Fruit fly (Drosophila melanogaster) whole organism, embryonic: ENCODE measurements around the gene CG31948.

Experiments
- ATbp ChIP-seq: fragments of 200-800 bp; sonication (Bioruptor generic); optimal IDR thresholded peaks from 2 replicates; lab custom pipeline; 2017; ENCODE audit warnings: missing biosample characterization, mild to moderate bottlenecking, missing genetic modification characterization, missing genetic modification reagents
- Awh ChIP-seq: fragments of 200-800 bp; sonication (Bioruptor generic); IDR thresholded peaks from 2 replicates; pipeline ENCODE4, ENCODE4 v1.3.6; 2022; ENCODE audit warnings: missing biosample characterization, missing genetic modification characterization
- BEAF-32 ChIP-seq: fragments of 200-800 bp; sonication (Bioruptor generic); optimal IDR thresholded peaks from 3 replicates; lab custom pipeline; 2017; ENCODE audit warnings: missing biosample characterization, missing genetic modification characterization, mild to moderate bottlenecking, moderate library complexity, missing genetic modification reagents
- BtbVII ChIP-seq: fragments of 200-800 bp; sonication (Bioruptor generic); optimal IDR thresholded peaks from 3 replicates; lab custom pipeline; 2017; ENCODE audit warnings: missing biosample characterization, mild to moderate bottlenecking, missing genetic modification characterization
- CG10147 ChIP-seq: fragments of 200-800 bp; sonication (Bioruptor generic); optimal IDR thresholded peaks from 2 replicates; lab custom pipeline; 2019; ENCODE audit warnings: missing biosample characterization, mild to moderate bottlenecking, missing genetic modification characterization, moderate library complexity
- CG10267 ChIP-seq: fragments of 200-800 bp; sonication (Bioruptor generic); optimal IDR thresholded peaks from 2 replicates; lab custom pipeline; 2018; ENCODE audit warnings: missing biosample characterization, mild to moderate bottlenecking, missing genetic modification characterization, moderate library complexity
- CG10274 ChIP-seq: fragments of 200-800 bp; sonication (Bioruptor generic); optimal IDR thresholded peaks from 3 replicates; lab custom pipeline; 2017; ENCODE audit warnings: missing biosample characterization, mild to moderate bottlenecking, missing genetic modification characterization
- CG10366 ChIP-seq: fragments of 200-800 bp; sonication (Bioruptor generic); IDR thresholded peaks from 2 replicates; pipeline ENCODE4 v1.3.6; 2022; ENCODE audit warnings: missing biosample characterization, missing genetic modification characterization
- CG12219 ChIP-seq: fragments of 200-800 bp; sonication (Bioruptor generic); optimal IDR thresholded peaks from 3 replicates; lab custom pipeline; 2018; ENCODE audit warnings: missing biosample characterization, mild to moderate bottlenecking, missing genetic modification characterization
- CG13287 ChIP-seq: fragments of 200-800 bp; sonication (Bioruptor generic); IDR thresholded peaks from 2 replicates; pipeline ENCODE4 v1.3.6; 2022; ENCODE audit warnings: missing biosample characterization, missing genetic modification characterization; ENCODE audit not compliant: partially characterized antibody
- CG14014 ChIP-seq: fragments of 200-800 bp; sonication (Bioruptor generic); IDR thresholded peaks from 2 replicates; pipeline ENCODE4 v1.3.6; 2022; ENCODE audit warnings: missing biosample characterization, missing genetic modification characterization
- CG14441 ChIP-seq: fragments of 200-800 bp; sonication (Bioruptor generic); IDR thresholded peaks from 2 replicates; pipeline ENCODE4 v1.3.6; 2022; ENCODE audit warnings: missing biosample characterization, missing genetic modification characterization
- CG15479 ChIP-seq: fragments of 200-800 bp; sonication (Bioruptor generic); optimal IDR thresholded peaks from 3 replicates; lab custom pipeline; 2019; ENCODE audit warnings: missing biosample characterization, mild to moderate bottlenecking, missing genetic modification characterization, moderate library complexity
- CG1602 ChIP-seq: fragments of 200-800 bp; sonication (Bioruptor generic); optimal IDR thresholded peaks from 3 replicates; lab custom pipeline; 2016; ENCODE audit warnings: missing biosample characterization, missing genetic modification characterization
- CG16813 ChIP-seq: fragments of 200-800 bp; sonication (Bioruptor generic); IDR thresholded peaks from 3 replicates; pipeline ENCODE4 v1.3.6; 2022; ENCODE audit warnings: missing biosample characterization, missing genetic modification characterization; ENCODE audit not compliant: partially characterized antibody
- CG16863 ChIP-seq: fragments of 200-800 bp; sonication (Bioruptor generic); optimal IDR thresholded peaks from 3 replicates; lab custom pipeline; 2016; ENCODE audit warnings: missing biosample characterization, missing genetic modification characterization
- CG18764 ChIP-seq: fragments of 200-800 bp; sonication (Bioruptor generic); optimal IDR thresholded peaks from 3 replicates; lab custom pipeline; 2016; ENCODE audit warnings: missing biosample characterization, missing genetic modification characterization
- CG3281 ChIP-seq: fragments of 200-800 bp; sonication (Bioruptor generic); optimal IDR thresholded peaks from 3 replicates; lab custom pipeline; 2017; ENCODE audit warnings: missing biosample characterization, mild to moderate bottlenecking, missing genetic modification characterization
- CG33557 ChIP-seq: fragments of 200-800 bp; sonication (Bioruptor generic); optimal IDR thresholded peaks from 2 replicates; lab custom pipeline; 2019; ENCODE audit warnings: missing biosample characterization, mild to moderate bottlenecking, missing genetic modification characterization, moderate library complexity
- CG4282 ChIP-seq: fragments of 200-800 bp; sonication (Bioruptor generic); optimal IDR thresholded peaks from 2 replicates; lab custom pipeline; 2016; ENCODE audit warnings: missing biosample characterization, missing genetic modification characterization
- CG43689 ChIP-seq: fragments of 200-800 bp; sonication (Bioruptor generic); IDR thresholded peaks from 2 replicates; pipeline ENCODE4 v1.3.6; 2022; ENCODE audit warnings: missing biosample characterization, missing genetic modification characterization
- CG4820 ChIP-seq: fragments of 200-800 bp; sonication (Bioruptor generic); optimal IDR thresholded peaks from 3 replicates; lab custom pipeline; 2016; ENCODE audit warnings: missing biosample characterization, missing genetic modification characterization
- CG9797 ChIP-seq: fragments of 200-800 bp; sonication (Bioruptor generic); optimal IDR thresholded peaks from 3 replicates; lab custom pipeline; 2018; ENCODE audit warnings: missing biosample characterization, mild to moderate bottlenecking, missing genetic modification characterization
- CkIIα-i1 ChIP-seq: fragments of 200-800 bp; sonication (Bioruptor generic); IDR thresholded peaks from 2 replicates; pipeline ENCODE4 v1.3.6; 2022; ENCODE audit warnings: missing biosample characterization, missing genetic modification characterization
- HLH4C ChIP-seq: fragments of 200-800 bp; sonication (Bioruptor generic); IDR thresholded peaks from 3 replicates; pipeline ENCODE4 v1.3.6; 2022; ENCODE audit warnings: missing biosample characterization, missing genetic modification characterization; ENCODE audit not compliant: partially characterized antibody
- HLHmδ ChIP-seq: fragments of 200-800 bp; sonication (Bioruptor generic); optimal IDR thresholded peaks from 2 replicates; lab custom pipeline; 2018; ENCODE audit warnings: missing biosample characterization, mild to moderate bottlenecking, missing genetic modification characterization, moderate library complexity
- Pdp1 ChIP-seq, 2 experiments: fragments of 200-800 bp; sonication (Bioruptor generic); optimal IDR thresholded peaks; 3 replicates each; lab custom pipeline; 2016; ENCODE audit warnings: missing biosample characterization in 2 of 2, missing genetic modification characterization in 2 of 2, mild to moderate bottlenecking in 1 of 2, moderate library complexity in 1 of 2
- Ptx1 ChIP-seq: fragments of 200-800 bp; sonication (Bioruptor generic); IDR thresholded peaks from 2 replicates; pipeline ENCODE4 v1.3.6; 2022; ENCODE audit warnings: missing biosample characterization, missing genetic modification characterization
- ara ChIP-seq: fragments of 200-800 bp; sonication (Bioruptor generic); IDR thresholded peaks from 2 replicates; pipeline ENCODE4 v1.3.6; 2022; ENCODE audit warnings: missing biosample characterization, missing genetic modification characterization
- croc ChIP-seq: fragments of 200-800 bp; sonication (Bioruptor generic); conservative IDR thresholded peaks from 3 replicates; pipeline ENCODE4 v1.3.6; 2022; ENCODE audit warnings: missing biosample characterization, missing genetic modification characterization
- ems ChIP-seq: fragments of 200-800 bp; sonication (Bioruptor generic); optimal IDR thresholded peaks from 3 replicates; lab custom pipeline; 2016; ENCODE audit warnings: missing biosample characterization, missing genetic modification characterization
- ham ChIP-seq: fragments of 200-800 bp; sonication (Bioruptor generic); IDR thresholded peaks from 2 replicates; pipeline ENCODE4 v1.3.6; 2022; ENCODE audit warnings: missing biosample characterization, missing genetic modification characterization
- jing ChIP-seq: fragments of 200-800 bp; sonication (Bioruptor generic); optimal IDR thresholded peaks from 2 replicates; lab custom pipeline; 2018; ENCODE audit warnings: missing biosample characterization, mild to moderate bottlenecking, missing genetic modification characterization
- lilli ChIP-seq: fragments of 200-800 bp; sonication (Bioruptor generic); optimal IDR thresholded peaks from 3 replicates; lab custom pipeline; 2016; ENCODE audit warnings: missing biosample characterization, missing genetic modification characterization
- lov ChIP-seq, 2 experiments: fragments of 200-800 bp in 1 of 2; fragments of >200 bp in 1 of 2; sonication (Bioruptor generic) in 1 of 2; IDR thresholded peaks in 1 of 2; optimal IDR thresholded peaks in 1 of 2; 2 replicates in 1 of 2; 3 replicates in 1 of 2; pipeline versions ENCODE4 v1.3.6 to Lab custom; 2017 to 2022; ENCODE audit warnings: missing biosample characterization in 1 of 2, missing genetic modification characterization in 1 of 2
- odd ChIP-seq: fragments of 200-800 bp; sonication (Bioruptor generic); optimal IDR thresholded peaks from 2 replicates; lab custom pipeline; 2017; ENCODE audit warnings: missing biosample characterization, mild to moderate bottlenecking, missing genetic modification characterization
- org-1 ChIP-seq: fragments of 200-800 bp; sonication (Bioruptor generic); optimal IDR thresholded peaks from 2 replicates; lab custom pipeline; 2017; ENCODE audit warnings: missing biosample characterization, missing genetic modification characterization
- phol ChIP-seq: fragments of 200-800 bp; sonication (Bioruptor generic); optimal IDR thresholded peaks from 3 replicates; lab custom pipeline; 2018; ENCODE audit warnings: missing biosample characterization, mild to moderate bottlenecking, missing genetic modification characterization, moderate library complexity
- prd ChIP-seq, 3 experiments: fragments of >200 bp in 2 of 3; fragments of 200-800 bp in 1 of 3; sonication (Bioruptor generic) in 1 of 3; optimal IDR thresholded peaks in 2 of 3; IDR thresholded peaks in 1 of 3; 2 replicates in 2 of 3; 3 replicates in 1 of 3; pipeline versions ENCODE4 v1.3.6 to Lab custom; 2017 to 2022; ENCODE audit warnings: missing biosample characterization in 1 of 3, missing genetic modification characterization in 1 of 3
- scrt ChIP-seq: fragments of 200-800 bp; sonication (Bioruptor generic); optimal IDR thresholded peaks from 2 replicates; lab custom pipeline; 2018; ENCODE audit warnings: missing biosample characterization, mild to moderate bottlenecking, missing genetic modification characterization, moderate library complexity
- sima ChIP-seq: fragments of 200-800 bp; sonication (Bioruptor generic); optimal IDR thresholded peaks from 2 replicates; lab custom pipeline; 2016; ENCODE audit warnings: missing biosample characterization, missing genetic modification characterization
- sisA ChIP-seq: fragments of 200-800 bp; sonication (Bioruptor generic); IDR thresholded peaks from 2 replicates; pipeline ENCODE4 v1.3.6; 2022; ENCODE audit warnings: missing biosample characterization, missing genetic modification characterization
- slbo ChIP-seq: fragments of 200-800 bp; sonication (Bioruptor generic); IDR thresholded peaks from 2 replicates; pipeline ENCODE4 v1.3.6; 2022; ENCODE audit warnings: missing biosample characterization, missing genetic modification characterization
- ssp ChIP-seq: fragments of 200-800 bp; sonication (Bioruptor generic); IDR thresholded peaks from 2 replicates; pipeline ENCODE4 v1.3.6; 2022; ENCODE audit warnings: missing biosample characterization, missing genetic modification characterization
- tll ChIP-seq, 2 experiments: fragments of 200-800 bp in 1 of 2; fragments of >200 bp in 1 of 2; sonication (Bioruptor generic) in 1 of 2; optimal IDR thresholded peaks; 2 replicates each; lab custom pipeline; 2017 to 2019; ENCODE audit warnings: missing biosample characterization in 2 of 2, missing genetic modification characterization in 2 of 2, mild to moderate bottlenecking in 1 of 2, moderate library complexity in 1 of 2
- tx ChIP-seq: fragments of 200-800 bp; sonication (Bioruptor generic); optimal IDR thresholded peaks from 2 replicates; lab custom pipeline; 2016; ENCODE audit warnings: missing biosample characterization, missing genetic modification characterization
- vfl ChIP-seq: fragments of 200-800 bp; sonication (Bioruptor generic); optimal IDR thresholded peaks from 2 replicates; lab custom pipeline; 2016; ENCODE audit warnings: missing biosample characterization, missing genetic modification characterization
- vvl ChIP-seq: fragments of 200-800 bp; sonication (Bioruptor generic); IDR thresholded peaks from 2 replicates; pipeline ENCODE4 v1.3.6; 2022; ENCODE audit warnings: missing biosample characterization, missing genetic modification characterization
- zfh1 ChIP-seq: fragments of 200-800 bp; sonication (Bioruptor generic); IDR thresholded peaks from 3 replicates; pipeline ENCODE4 v1.3.6; 2022; ENCODE audit warnings: missing biosample characterization, missing genetic modification characterization

The CG31948 gene

DNA sequence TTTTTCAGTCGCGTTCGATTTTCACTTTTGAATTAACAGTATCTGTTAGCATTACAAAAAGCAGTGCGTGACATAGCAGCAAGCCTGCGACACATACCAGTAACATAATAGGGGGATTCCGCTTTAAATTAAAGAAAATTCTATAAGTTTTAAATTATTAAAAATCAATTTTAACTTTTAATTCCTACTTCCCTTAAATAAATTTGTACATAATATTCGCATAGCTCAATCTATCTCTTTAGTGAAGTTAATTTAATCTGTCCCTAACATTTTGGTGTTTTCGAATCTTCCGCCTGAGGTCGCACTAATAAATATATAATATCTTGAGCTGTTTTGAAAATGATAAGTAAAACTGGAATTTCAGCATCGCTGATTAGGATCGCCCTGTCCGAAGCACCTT lies 4.0 kb upstream of the CG31948 start, which contains the start of gene CG9886 (continued):
- peak; percentile 56 for TF ChIP-seq Ptx1 (GFP tag; lab: Robert Waterston, UW)
- no peak for TF ChIP-seq Awh (GFP tag; lab: Robert Waterston, UW)
- peak; percentile 34 for TF ChIP-seq scrt (GFP tag; lab: Kevin White, UChicago)
- no peak for TF ChIP-seq sisA (GFP tag; lab: Robert Waterston, UW)
- TF ChIP-seq CG4820 (GFP tag; lab: Kevin White, UChicago), result peak; percentile 33
- TF ChIP-seq CG10366 (GFP tag; lab: Robert Waterston, UW), result peak; percentile 50
- peak; percentile 18 for TF ChIP-seq CG18764 (GFP tag; lab: Kevin White, UChicago)
- peak; percentile 55 for TF ChIP-seq ATbp
- TF ChIP-seq CG13287 (GFP tag; lab: Robert Waterston, UW), result peak; percentile 53; the same call in 1 of the 2 replicates
- TF ChIP-seq CG10274 (GFP tag; lab: Kevin White, UChicago), result no peak
- TF ChIP-seq slbo (GFP tag; lab: Robert Waterston, UW), result peak; percentile 68
- TF ChIP-seq vvl, result peak; percentile 77
- peak; percentile 67 for TF ChIP-seq lilli (GFP tag; lab: Kevin White, UChicago)
- TF ChIP-seq prd (optimal IDR thresholded peaks at IDR 0.05; lab: Kevin White, UChicago), result no peak
- peak; percentile 69 for TF ChIP-seq prd (GFP tag; IDR thresholded peaks at IDR 0.05; lab: Robert Waterston, UW)
- no peak for TF ChIP-seq HLHmδ
- no peak for TF ChIP-seq ems (GFP tag; lab: Kevin White, UChicago)
- no peak for TF ChIP-seq ham (GFP tag; lab: Robert Waterston, UW)
- peak; percentile 60 for TF ChIP-seq CG14441 (GFP tag; lab: Robert Waterston, UW)
- no peak for TF ChIP-seq lov (optimal IDR thresholded peaks at IDR 0.05; lab: Kevin White, UChicago)
- no peak for TF ChIP-seq lov (GFP tag; IDR thresholded peaks at IDR 0.05; lab: Robert Waterston, UW)
- peak; percentile 13; the same call in 1 of the 2 replicates for TF ChIP-seq ara (GFP tag; lab: Robert Waterston, UW)
- peak; percentile 73 for TF ChIP-seq CG10267
- no peak for TF ChIP-seq CG15479
- peak; percentile 83 for TF ChIP-seq phol (tag; lab: Kevin White, UChicago)
- TF ChIP-seq HLH4C, result no peak
- no peak for TF ChIP-seq sima
- TF ChIP-seq tll (GFP tag; optimal IDR thresholded peaks at IDR 0.05; lab: Kevin White, UChicago), result peak in 1 of 2 experiments; percentile 6
- TF ChIP-seq CkIIα-i1 (GFP tag; lab: Robert Waterston, UW), result no peak
- TF ChIP-seq CG43689, result no peak
- peak; percentile 60 for TF ChIP-seq CG14014 (GFP tag; lab: Robert Waterston, UW)
- no peak for TF ChIP-seq tx (GFP tag; lab: Kevin White, UChicago)
- peak in 1 of 2 experiments; percentile 76 for TF ChIP-seq Pdp1 (GFP tag; optimal IDR thresholded peaks at IDR 0.05; lab: Kevin White, UChicago)
- TF ChIP-seq croc, result peak; percentile 43; the same call in 2 of the 3 replicates
- TF ChIP-seq CG16863 (GFP tag; lab: Kevin White, UChicago), result no peak
- peak; percentile 35 for TF ChIP-seq odd (GFP tag; lab: Kevin White, UChicago)
- peak; percentile 52 for TF ChIP-seq CG3281 (GFP tag; lab: Kevin White, UChicago)
- peak; percentile 15 for TF ChIP-seq CG12219 (GFP tag; lab: Kevin White, UChicago)
- peak; percentile 23 for TF ChIP-seq org-1 (GFP tag; lab: Kevin White, UChicago)
- peak; percentile 62; the same call in 2 of the 3 replicates for TF ChIP-seq zfh1 (GFP tag; lab: Robert Waterston, UW)
- TF ChIP-seq CG1602, result peak; percentile 62
- TF ChIP-seq CG4282 (GFP tag; lab: Kevin White, UChicago), result no peak
- peak; percentile 45 for TF ChIP-seq ssp (GFP tag; lab: Robert Waterston, UW)
- peak; percentile 21 for TF ChIP-seq BEAF-32 (GFP tag; lab: Kevin White, UChicago)
- peak; percentile 43 for TF ChIP-seq BtbVII (GFP tag; lab: Kevin White, UChicago)
- peak; percentile 5 for TF ChIP-seq vfl (GFP tag; lab: Kevin White, UChicago)
- TF ChIP-seq jing, result peak; percentile 21
- peak; percentile 39 for TF ChIP-seq CG9797
- TF ChIP-seq CG16813 (GFP tag; lab: Robert Waterston, UW), result no peak
- TF ChIP-seq CG10147, result peak; percentile 66
- peak; percentile 57 for TF ChIP-seq CG33557
